ENCODE assay signal across 5 worm cellular contexts in the genomic region with DNA sequence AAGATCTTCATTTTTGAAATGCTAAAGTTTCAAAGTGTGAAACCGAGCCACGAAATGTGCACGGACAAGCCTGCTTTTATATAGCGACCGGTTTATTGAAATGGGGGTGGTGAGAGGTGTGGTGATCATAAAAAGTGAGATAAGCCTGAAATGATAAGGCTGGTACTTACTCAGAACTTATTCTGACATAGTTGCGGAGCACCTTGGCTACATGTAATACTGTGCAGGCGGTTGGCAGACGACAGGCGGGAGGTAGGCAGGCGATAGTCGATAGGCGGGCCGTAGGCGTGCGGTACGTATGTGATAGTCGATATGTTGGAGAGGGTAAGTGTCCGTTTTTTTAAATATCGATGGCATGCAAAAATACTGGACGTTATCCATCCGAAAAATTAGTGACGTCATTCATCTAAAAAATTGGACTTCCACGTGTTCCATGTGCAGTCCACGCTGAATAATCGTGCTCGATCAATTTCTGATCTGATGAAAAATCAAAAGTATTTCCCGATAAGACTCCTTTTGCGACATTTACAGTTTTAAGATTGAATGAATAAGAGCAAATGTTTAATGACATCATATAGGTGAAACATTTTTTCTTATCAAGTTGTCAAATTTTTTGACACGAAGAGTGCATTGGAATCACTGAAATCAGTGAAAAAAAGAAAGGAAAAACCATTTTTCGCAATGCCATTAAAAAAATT.
TF ChIP-seq lines count a peak whose summit lies in the region.

TSS of gene irg-8 (minus strand) at position 51 of the 698 bp plus-strand sequence.

TF ChIP-seq in whole organism, L1 larva, 84 proteins besides CTCF, POLR2A, EP300 and RAD21:
- no peak for TF ChIP-seq tlp-1 (tag; optimal IDR thresholded peaks at IDR 0.05; lab: Kevin White, UChicago)
- TF ChIP-seq elt-2 (tag; optimal IDR thresholded peaks at IDR 0.05; lab: Kevin White, UChicago), result peak; percentile 44
TF ChIP-seq in whole organism, L1 larva: peak in this region for 1.

TF ChIP-seq in whole organism, L2 larva, 48 proteins besides CTCF, POLR2A, EP300 and RAD21:
- TF ChIP-seq sma-9 (GFP tag; optimal IDR thresholded peaks at IDR 0.05; lab: Kevin White, UChicago) (peak; percentile 31), sma-9 (tag; optimal IDR thresholded peaks at IDR 0.05; lab: Kevin White, UChicago) (no peak), ceh-82 (tag; optimal IDR thresholded peaks at IDR 0.05; lab: Kevin White, UChicago) (no peak), nhr-11 (tag; optimal IDR thresholded peaks at IDR 0.05; lab: Kevin White, UChicago) (no peak), peb-1 (tag; optimal IDR thresholded peaks at IDR 0.05; lab: Kevin White, UChicago) (no peak), ztf-11 (tag; optimal IDR thresholded peaks at IDR 0.05; lab: Kevin White, UChicago) (no peak), fos-1 (tag; optimal IDR thresholded peaks at IDR 0.05; lab: Kevin White, UChicago) (peak; percentile 54), nhr-12 (tag; optimal IDR thresholded peaks at IDR 0.05; lab: Kevin White, UChicago) (no peak), mbf-1 (tag; optimal IDR thresholded peaks at IDR 0.05; lab: Kevin White, UChicago) (no peak), egl-27 (tag; optimal IDR thresholded peaks at IDR 0.05; lab: Kevin White, UChicago) (no peak), skn-1 (tag; optimal IDR thresholded peaks at IDR 0.05; lab: Kevin White, UChicago) (no peak), alr-1 (tag; optimal IDR thresholded peaks at IDR 0.05; lab: Kevin White, UChicago) (no peak)

TF ChIP-seq in whole organism, L3 larva, 47 proteins besides CTCF, POLR2A, EP300 and RAD21:
- TF ChIP-seq aly-2 (tag; optimal IDR thresholded peaks at IDR 0.05; lab: Kevin White, UChicago), result no peak
- TF ChIP-seq pqm-1 (tag; optimal IDR thresholded peaks at IDR 0.05; lab: Kevin White, UChicago), result peak; percentile 25
- TF ChIP-seq snpc-4 (tag; optimal IDR thresholded peaks at IDR 0.05; lab: Kevin White, UChicago), result no peak
- TF ChIP-seq elt-2 (tag; optimal IDR thresholded peaks at IDR 0.05; lab: Kevin White, UChicago), result peak; percentile 77
- no peak for TF ChIP-seq hmg-11 (tag; optimal IDR thresholded peaks at IDR 0.05; lab: Kevin White, UChicago)

TF ChIP-seq in whole organism, L4 larva, 104 proteins besides CTCF, POLR2A, EP300 and RAD21:
- TF ChIP-seq mxl-2 (GFP tag; conservative IDR thresholded peaks at IDR 0.05; lab: Robert Waterston, UW) (0 out of 2 replicates have a peak, but pooled peaks have one; percentile 51), ztf-11 (tag; optimal IDR thresholded peaks at IDR 0.05; lab: Kevin White, UChicago) (no peak), hlh-11 (tag; optimal IDR thresholded peaks at IDR 0.05; lab: Kevin White, UChicago) (peak; percentile 46), nhr-48 (tag; optimal IDR thresholded peaks at IDR 0.05; lab: Kevin White, UChicago) (peak; percentile 38), rbr-2 (tag; optimal IDR thresholded peaks at IDR 0.05; lab: Kevin White, UChicago) (no peak), Y75B8A.6 (GFP tag; IDR thresholded peaks at IDR 0.05; lab: Robert Waterston, UW) (no peak), gei-8 (GFP tag; optimal IDR thresholded peaks at IDR 0.05; lab: Kevin White, UChicago) (no peak), saeg-2 (GFP tag; IDR thresholded peaks at IDR 0.05; lab: Robert Waterston, UW) (no peak), ZK337.2 (GFP tag; IDR thresholded peaks at IDR 0.05; lab: Robert Waterston, UW) (no peak), dmd-6 (GFP tag; IDR thresholded peaks at IDR 0.05; lab: Robert Waterston, UW) (peak; percentile 90), jun-1 (tag; optimal IDR thresholded peaks at IDR 0.05; lab: Kevin White, UChicago) (no peak), F10B5.3 (tag; optimal IDR thresholded peaks at IDR 0.05; lab: Kevin White, UChicago) (no peak), daf-12 (tag; optimal IDR thresholded peaks at IDR 0.05; lab: Kevin White, UChicago) (no peak), skn-1 (tag; optimal IDR thresholded peaks at IDR 0.05; lab: Kevin White, UChicago) (no peak), fkh-10 (GFP tag; optimal IDR thresholded peaks at IDR 0.05; lab: Kevin White, UChicago) (no peak), lin-38 (GFP tag; IDR thresholded peaks at IDR 0.05; lab: Robert Waterston, UW) (no peak), nhr-25 (tag; optimal IDR thresholded peaks at IDR 0.05; lab: Kevin White, UChicago; ENCODE audit: borderline replicate concordance, insufficient read depth) (no peak), nhr-237 (tag; optimal IDR thresholded peaks at IDR 0.05; lab: Kevin White, UChicago) (no peak), daf-19 (GFP tag; conservative IDR thresholded peaks at IDR 0.05; lab: Robert Waterston, UW) (no peak), unc-62 (GFP tag; optimal IDR thresholded peaks at IDR 0.05 in 1 of 2; lab: Kevin White, UChicago) (peak in 1 of 2 experiments; percentile 78), unc-62 (tag; optimal IDR thresholded peaks at IDR 0.05; lab: Kevin White, UChicago) (no peak), daf-16 (GFP tag; optimal IDR thresholded peaks at IDR 0.05; lab: Kevin White, UChicago) (no peak), daf-16 (tag; optimal IDR thresholded peaks at IDR 0.05; lab: Kevin White, UChicago) (peak; percentile 10), lin-29 (GFP tag; IDR thresholded peaks at IDR 0.05; lab: Robert Waterston, UW) (no peak), zip-2 (tag; optimal IDR thresholded peaks at IDR 0.05; lab: Kevin White, UChicago) (no peak), pqm-1 (tag; optimal IDR thresholded peaks at IDR 0.05; lab: Kevin White, UChicago) (peak; percentile 17), D1046.2 (GFP tag; IDR thresholded peaks at IDR 0.05; lab: Robert Waterston, UW) (no peak), ces-1 (GFP tag; optimal IDR thresholded peaks at IDR 0.05; lab: Kevin White, UChicago) (no peak), nhr-28 (tag; optimal IDR thresholded peaks at IDR 0.05; lab: Kevin White, UChicago) (peak; percentile 33), ctbp-1 (GFP tag; IDR thresholded peaks at IDR 0.05; lab: Robert Waterston, UW) (no peak)

TF ChIP-seq in whole organism, young adult, 124 proteins besides CTCF, POLR2A, EP300 and RAD21:
- TF ChIP-seq ama-1 (optimal IDR thresholded peaks at IDR 0.05; lab: Kevin White, UChicago), result no peak
- no peak for TF ChIP-seq ama-1 (GFP tag; optimal IDR thresholded peaks at IDR 0.05; lab: Kevin White, UChicago)
- TF ChIP-seq unc-62 (GFP tag; optimal IDR thresholded peaks at IDR 0.05; lab: Kevin White, UChicago), result peak; percentile 70
- TF ChIP-seq atf-7 (tag; optimal IDR thresholded peaks at IDR 0.05; lab: Kevin White, UChicago), result peak; percentile 79
- no peak for TF ChIP-seq F52B5.7 (tag; optimal IDR thresholded peaks at IDR 0.05; lab: Kevin White, UChicago)
- peak; percentile 35 for TF ChIP-seq nhr-80 (tag; optimal IDR thresholded peaks at IDR 0.05; lab: Kevin White, UChicago)
- no peak for TF ChIP-seq zfh-2 (GFP tag; conservative IDR thresholded peaks at IDR 0.05; lab: Robert Waterston, UW)
- peak in 1 of 2 experiments; percentile 45 for TF ChIP-seq let-607 (tag; optimal IDR thresholded peaks at IDR 0.05; lab: Kevin White, UChicago)
- TF ChIP-seq ztf-28 (GFP tag; IDR thresholded peaks at IDR 0.05; lab: Robert Waterston, UW), result no peak
